Worm (Caenorhabditis elegans): ENCODE data around the gene acl-4.

ce11 chrX:2047208-2047946 is 22.9 kb downstream of the acl-4 start:
- no peak for TF ChIP-seq unc-62 (GFP tag; optimal IDR thresholded peaks at IDR 0.05)
- TF ChIP-seq ceh-100 (GFP tag; IDR thresholded peaks at IDR 0.05): no peak
- no peak for TF ChIP-seq lag-1 (GFP tag; IDR thresholded peaks at IDR 0.05)
- TF ChIP-seq hrde-1 (tag; optimal IDR thresholded peaks at IDR 0.05; ENCODE audit: borderline replicate concordance): no peak

Data from whole organism, young adult.